Fruit fly (Drosophila melanogaster): ENCODE data around the gene PIG-F.

Gene PIG-F

dm6 chr3L:19605974-19606497 is 6.2 kb upstream of the PIG-F start, which contains the start of the genes lush and CG9372:
TSS of gene lush (minus strand) at chr3L:19606090.
TSS of gene CG9372 (plus strand) at chr3L:19606208.
- no peak for TF ChIP-seq CTCF (optimal IDR thresholded peaks at IDR 0.05)
- no peak for TF ChIP-seq CG8478 (optimal IDR thresholded peaks at IDR 0.05)

- peak in 1 of 2 experiments; percentile 28 for TF ChIP-seq CTCF (optimal IDR thresholded peaks at IDR 0.05)
- TF ChIP-seq CG8478 (optimal IDR thresholded peaks at IDR 0.05), result no peak
Observed at dm6 chr3L:19618072-19618958, 6.1 kb downstream of the PIG-F start, which contains the start of gene asf1. TSS of gene asf1 (plus strand) at chr3L:19618894.

dm6 chr3L:19630701-19631100 is 18.4 kb downstream of the PIG-F start:
- TF ChIP-seq CTCF (optimal IDR thresholded peaks at IDR 0.05), result no peak
- TF ChIP-seq CG8478 (optimal IDR thresholded peaks at IDR 0.05), result no peak

dm6 chr3L:19631867-19632266 is 19.6 kb downstream of the PIG-F start:
- no peak for TF ChIP-seq CTCF (optimal IDR thresholded peaks at IDR 0.05)
- no peak for TF ChIP-seq CG8478 (optimal IDR thresholded peaks at IDR 0.05)

- TF ChIP-seq CG8478 (optimal IDR thresholded peaks at IDR 0.05) (no peak), CTCF (optimal IDR thresholded peaks at IDR 0.05) (no peak)
Observed at dm6 chr3L:19632766-19633632, 20.7 kb downstream of the PIG-F start.

dm6 chr3L:19634788-19635448 is 22.7 kb downstream of the PIG-F start:
- TF ChIP-seq CTCF (optimal IDR thresholded peaks at IDR 0.05) (no peak), CG8478 (optimal IDR thresholded peaks at IDR 0.05) (no peak)

- TF ChIP-seq CG8478 (optimal IDR thresholded peaks at IDR 0.05), result no peak
- no peak for TF ChIP-seq CTCF (optimal IDR thresholded peaks at IDR 0.05)
Observed at dm6 chr3L:19635478-19635996, 23.3 kb downstream of the PIG-F start, which contains the start of gene wnd. TSS of gene wnd (minus strand) at chr3L:19635783.

- TF ChIP-seq CTCF (optimal IDR thresholded peaks at IDR 0.05) (no peak), CG8478 (optimal IDR thresholded peaks at IDR 0.05) (no peak)
Observed at dm6 chr3L:19636821-19637460, 24.7 kb downstream of the PIG-F start.

dm6 chr3L:19642448-19643020 is 30.3 kb downstream of the PIG-F start, which contains the start of gene Rnf146:
TSS of gene Rnf146 (minus strand) at chr3L:19642816.
- TF ChIP-seq CG8478 (optimal IDR thresholded peaks at IDR 0.05) (no peak), CTCF (optimal IDR thresholded peaks at IDR 0.05) (no peak)

- TF ChIP-seq CTCF (optimal IDR thresholded peaks at IDR 0.05), result no peak
- TF ChIP-seq CG8478 (optimal IDR thresholded peaks at IDR 0.05), result no peak
Observed at dm6 chr3L:19646292-19646691, 34.0 kb downstream of the PIG-F start.

- TF ChIP-seq CTCF (optimal IDR thresholded peaks at IDR 0.05), result no peak
- no peak for TF ChIP-seq CG8478 (optimal IDR thresholded peaks at IDR 0.05)
Observed at dm6 chr3L:19648648-19649047, 36.4 kb downstream of the PIG-F start.

- no peak for TF ChIP-seq CG8478 (optimal IDR thresholded peaks at IDR 0.05)
- no peak for TF ChIP-seq CTCF (optimal IDR thresholded peaks at IDR 0.05)
Observed at dm6 chr3L:19649374-19649948, 37.2 kb downstream of the PIG-F start, which contains the start of gene Oat. TSS of gene Oat (minus strand) at chr3L:19649851.

dm6 chr3L:19650121-19650520 is 37.9 kb downstream of the PIG-F start:
- no peak for TF ChIP-seq CG8478 (optimal IDR thresholded peaks at IDR 0.05)
- TF ChIP-seq CTCF (optimal IDR thresholded peaks at IDR 0.05), result no peak
